Worm (Caenorhabditis elegans): ENCODE results near the gene nhl-2.
A peak's percentile ranks its signal among the peaks of the same experiment; 100 is the strongest.

Gene nhl-2

DNA sequence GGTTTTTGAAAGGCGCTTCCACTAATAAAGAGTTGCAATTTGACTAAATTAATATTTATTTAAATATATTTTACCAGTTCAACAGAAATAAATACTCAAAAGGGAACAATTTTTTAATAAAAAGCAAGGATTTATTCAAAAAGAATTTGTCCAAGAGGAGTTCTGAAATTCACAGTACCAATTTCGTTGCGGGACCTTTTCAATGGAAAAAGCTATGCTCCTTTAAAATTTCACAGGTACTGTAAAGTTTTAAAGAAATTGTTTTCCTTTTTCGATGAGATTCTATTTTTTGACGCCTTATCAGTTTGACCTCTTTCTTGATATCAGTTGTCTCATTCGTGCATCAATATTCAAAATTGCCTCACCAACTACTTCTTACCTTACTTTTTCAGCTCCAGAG is 1.4 kb upstream of the nhl-2 start, which contains the start of gene tag-340:
Gene tag-340 (plus strand): TSS at position 249 of the 400 bp plus-strand sequence.
- TF ChIP-seq aly-1 (tag; optimal IDR thresholded peaks at IDR 0.05) (no peak), tbx-37 (GFP tag; conservative IDR thresholded peaks at IDR 0.05) (no peak), ama-1 (optimal IDR thresholded peaks at IDR 0.05) (no peak), ceh-13 (GFP tag; optimal IDR thresholded peaks at IDR 0.05) (no peak), hmg-4 (GFP tag; optimal IDR thresholded peaks at IDR 0.05) (no peak), flt-1 (GFP tag; IDR thresholded peaks at IDR 0.05) (no peak), scrt-1 (GFP tag; IDR thresholded peaks at IDR 0.05) (no peak), sea-1 (GFP tag; conservative IDR thresholded peaks at IDR 0.05) (no peak), ceh-36 (tag; optimal IDR thresholded peaks at IDR 0.05) (no peak), tbx-11 (GFP tag; IDR thresholded peaks at IDR 0.05) (no peak), ets-7 (tag; optimal IDR thresholded peaks at IDR 0.05) (no peak), B0310.2 (tag; optimal IDR thresholded peaks at IDR 0.05) (no peak), hnd-1 (tag; optimal IDR thresholded peaks at IDR 0.05) (no peak), F13C5.2 (tag; optimal IDR thresholded peaks at IDR 0.05) (no peak), pes-1 (GFP tag; IDR thresholded peaks at IDR 0.05) (no peak), tra-4 (tag; optimal IDR thresholded peaks at IDR 0.05) (no peak), hmbx-1 (tag; optimal IDR thresholded peaks at IDR 0.05) (no peak)

DNA sequence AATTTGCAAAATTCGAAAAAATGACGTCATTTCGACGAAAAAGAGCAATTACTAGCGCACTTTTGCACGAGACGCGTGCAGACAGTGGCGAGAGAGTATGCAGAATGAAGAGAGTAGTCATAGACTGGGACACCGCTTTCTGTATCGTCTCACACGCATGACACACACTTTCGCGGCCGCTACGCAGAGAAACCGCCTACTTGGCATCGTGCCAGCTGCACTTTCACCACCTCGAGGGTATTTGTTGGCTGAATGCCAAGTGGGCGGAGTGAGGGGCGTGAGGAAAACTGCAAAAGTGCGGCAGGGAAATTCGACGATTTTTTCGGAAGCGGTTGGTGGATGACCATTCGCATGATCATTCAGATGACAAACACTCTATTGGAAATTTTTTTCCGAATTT is 843 bp upstream of the nhl-2 start:
- no peak for TF ChIP-seq hnd-1 (tag; optimal IDR thresholded peaks at IDR 0.05)
- TF ChIP-seq hmg-4 (GFP tag; optimal IDR thresholded peaks at IDR 0.05) = peak; percentile 91
- peak; percentile 5 for TF ChIP-seq ets-7 (tag; optimal IDR thresholded peaks at IDR 0.05)
- TF ChIP-seq B0310.2 (tag; optimal IDR thresholded peaks at IDR 0.05) = peak; percentile 19
- peak; percentile 55; the same call in 1 of the 2 replicates for TF ChIP-seq scrt-1 (GFP tag; IDR thresholded peaks at IDR 0.05)
- TF ChIP-seq ceh-13 (GFP tag; optimal IDR thresholded peaks at IDR 0.05) = no peak
- TF ChIP-seq tbx-37 (GFP tag; conservative IDR thresholded peaks at IDR 0.05) = no peak
- TF ChIP-seq sea-1 (GFP tag; conservative IDR thresholded peaks at IDR 0.05) = 0 out of 2 replicates have a peak, but pooled peaks have one; percentile 14
- TF ChIP-seq F13C5.2 (tag; optimal IDR thresholded peaks at IDR 0.05) = peak; percentile 87
- TF ChIP-seq ceh-36 (tag; optimal IDR thresholded peaks at IDR 0.05) = no peak
- no peak for TF ChIP-seq tra-4 (tag; optimal IDR thresholded peaks at IDR 0.05)

DNA sequence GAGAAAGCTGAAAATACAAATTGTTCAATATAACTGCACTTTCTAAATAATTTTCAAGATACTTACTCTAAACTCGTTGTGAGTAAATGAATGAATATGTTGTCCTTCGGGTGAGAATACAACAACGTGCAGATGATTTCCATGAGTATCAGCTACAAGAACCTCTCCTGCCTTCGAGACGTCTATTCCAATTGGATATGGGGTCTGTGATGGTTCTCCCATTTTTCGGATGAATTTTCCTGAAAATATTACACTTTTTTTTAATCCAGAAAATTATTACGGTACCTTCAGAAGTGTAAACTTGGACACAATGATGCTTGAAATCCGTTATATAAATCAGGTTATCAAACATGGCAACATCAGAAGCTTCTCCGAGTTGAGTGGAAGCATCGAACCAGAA is 3.6 kb downstream of the nhl-2 start:
- TF ChIP-seq aly-1 (tag; optimal IDR thresholded peaks at IDR 0.05) = no peak
- TF ChIP-seq pes-1 (GFP tag; IDR thresholded peaks at IDR 0.05) = no peak
- TF ChIP-seq ets-7 (tag; optimal IDR thresholded peaks at IDR 0.05) = no peak
- TF ChIP-seq tra-4 (tag; optimal IDR thresholded peaks at IDR 0.05) = no peak
- TF ChIP-seq F13C5.2 (tag; optimal IDR thresholded peaks at IDR 0.05) = no peak
- TF ChIP-seq B0310.2 (tag; optimal IDR thresholded peaks at IDR 0.05) = no peak
- TF ChIP-seq sea-1 (GFP tag; conservative IDR thresholded peaks at IDR 0.05) = no peak
- no peak for TF ChIP-seq flt-1 (GFP tag; IDR thresholded peaks at IDR 0.05)
- TF ChIP-seq hmg-4 (GFP tag; optimal IDR thresholded peaks at IDR 0.05) = no peak
- TF ChIP-seq ceh-36 (tag; optimal IDR thresholded peaks at IDR 0.05) = no peak
- TF ChIP-seq scrt-1 (GFP tag; IDR thresholded peaks at IDR 0.05) = no peak
- no peak for TF ChIP-seq hnd-1 (tag; optimal IDR thresholded peaks at IDR 0.05)
- no peak for TF ChIP-seq ceh-13 (GFP tag; optimal IDR thresholded peaks at IDR 0.05)

DNA sequence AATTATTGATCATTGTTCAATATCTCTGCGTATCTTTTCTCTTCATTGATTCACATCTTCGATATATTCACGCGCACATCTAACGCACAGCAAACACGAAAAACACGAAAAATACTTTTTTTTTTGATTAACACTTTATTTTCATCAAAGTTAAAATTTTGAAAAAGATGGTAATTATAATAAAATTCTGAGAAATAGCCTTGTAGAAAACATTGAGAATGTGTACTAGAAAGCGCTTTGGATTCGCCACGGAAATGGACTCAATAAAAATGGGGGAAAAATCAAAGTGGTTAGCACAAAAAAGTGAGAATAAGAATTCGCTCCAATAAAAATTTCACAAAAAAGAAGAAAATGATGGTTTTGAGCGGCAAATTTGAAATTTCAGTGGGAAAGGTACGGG is 5.3 kb downstream of the nhl-2 start, which contains the start of gene F26F4.6:
Gene F26F4.6 (minus strand): TSS at position 101 of the 400 bp plus-strand sequence.
- TF ChIP-seq hmg-4 (GFP tag; optimal IDR thresholded peaks at IDR 0.05) = no peak
- TF ChIP-seq hnd-1 (tag; optimal IDR thresholded peaks at IDR 0.05) = no peak
- no peak for TF ChIP-seq flt-1 (GFP tag; IDR thresholded peaks at IDR 0.05)
- no peak for TF ChIP-seq B0310.2 (tag; optimal IDR thresholded peaks at IDR 0.05)
- TF ChIP-seq ceh-13 (GFP tag; optimal IDR thresholded peaks at IDR 0.05) = no peak
- no peak for TF ChIP-seq F13C5.2 (tag; optimal IDR thresholded peaks at IDR 0.05)
- no peak for TF ChIP-seq aly-1 (tag; optimal IDR thresholded peaks at IDR 0.05)
- no peak for TF ChIP-seq hmbx-1 (tag; optimal IDR thresholded peaks at IDR 0.05)
- TF ChIP-seq pes-1 (GFP tag; IDR thresholded peaks at IDR 0.05) = no peak
- no peak for TF ChIP-seq tbx-11 (GFP tag; IDR thresholded peaks at IDR 0.05)
- TF ChIP-seq ets-7 (tag; optimal IDR thresholded peaks at IDR 0.05) = no peak
- TF ChIP-seq scrt-1 (GFP tag; IDR thresholded peaks at IDR 0.05) = no peak
- no peak for TF ChIP-seq sea-1 (GFP tag; conservative IDR thresholded peaks at IDR 0.05)
- no peak for TF ChIP-seq ceh-36 (tag; optimal IDR thresholded peaks at IDR 0.05)
- no peak for TF ChIP-seq tbx-37 (GFP tag; conservative IDR thresholded peaks at IDR 0.05)
- no peak for TF ChIP-seq tra-4 (tag; optimal IDR thresholded peaks at IDR 0.05)
- no peak for TF ChIP-seq ama-1 (optimal IDR thresholded peaks at IDR 0.05)

DNA sequence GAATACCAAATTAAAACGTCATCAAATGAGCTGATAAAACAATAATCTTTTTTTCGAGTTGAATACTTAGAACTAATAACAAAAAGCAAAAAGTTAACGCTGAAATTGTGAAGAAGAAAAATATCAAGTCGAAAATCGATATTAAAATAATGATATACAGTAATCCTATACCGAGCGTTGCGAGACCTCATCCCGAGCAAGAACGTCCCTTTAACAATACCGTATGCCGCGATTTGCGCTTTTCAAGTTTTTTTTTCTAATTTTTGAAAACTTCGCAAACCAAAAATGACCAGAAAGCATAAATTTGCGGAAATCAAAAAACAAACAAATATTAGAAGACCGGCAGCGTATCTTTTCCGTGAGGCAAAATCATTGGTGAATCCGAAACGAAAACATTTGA is 7.9 kb downstream of the nhl-2 start, which contains the start of gene F26F4.5:
Gene F26F4.5 (minus strand): TSS at position 256 of the 400 bp plus-strand sequence.
- TF ChIP-seq hmg-4 (GFP tag; optimal IDR thresholded peaks at IDR 0.05) = no peak
- no peak for TF ChIP-seq F13C5.2 (tag; optimal IDR thresholded peaks at IDR 0.05)
- no peak for TF ChIP-seq ceh-13 (GFP tag; optimal IDR thresholded peaks at IDR 0.05)
- no peak for TF ChIP-seq tbx-37 (GFP tag; conservative IDR thresholded peaks at IDR 0.05)
- no peak for TF ChIP-seq sea-1 (GFP tag; conservative IDR thresholded peaks at IDR 0.05)
- TF ChIP-seq tbx-11 (GFP tag; IDR thresholded peaks at IDR 0.05) = no peak
- no peak for TF ChIP-seq hnd-1 (tag; optimal IDR thresholded peaks at IDR 0.05)
- no peak for TF ChIP-seq scrt-1 (GFP tag; IDR thresholded peaks at IDR 0.05)
- no peak for TF ChIP-seq hmbx-1 (tag; optimal IDR thresholded peaks at IDR 0.05)
- no peak for TF ChIP-seq flt-1 (GFP tag; IDR thresholded peaks at IDR 0.05)
- no peak for TF ChIP-seq aly-1 (tag; optimal IDR thresholded peaks at IDR 0.05)
- no peak for TF ChIP-seq pes-1 (GFP tag; IDR thresholded peaks at IDR 0.05)
- no peak for TF ChIP-seq ceh-36 (tag; optimal IDR thresholded peaks at IDR 0.05)
- TF ChIP-seq B0310.2 (tag; optimal IDR thresholded peaks at IDR 0.05) = no peak
- TF ChIP-seq tra-4 (tag; optimal IDR thresholded peaks at IDR 0.05) = no peak

DNA sequence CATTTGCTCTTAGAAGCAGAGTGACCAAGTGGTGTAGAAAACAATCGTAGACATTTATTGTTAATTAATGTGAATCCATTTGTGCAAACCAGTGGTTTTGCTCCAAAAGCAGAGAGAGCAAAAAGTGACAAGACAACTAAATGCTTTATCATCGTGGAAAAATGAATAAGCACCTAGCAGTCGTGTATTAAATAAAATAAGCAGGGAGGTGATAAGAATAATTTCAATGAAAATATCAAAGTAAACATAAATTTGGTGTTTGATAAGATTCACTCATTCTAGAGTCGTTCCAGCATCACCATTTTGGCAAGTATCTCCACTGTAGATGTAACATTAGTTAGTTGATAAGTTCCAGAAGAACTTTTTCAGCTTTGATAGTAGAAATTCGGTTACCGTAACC is 11.6 kb downstream of the nhl-2 start, which contains the start of gene clec-6:
Gene clec-6 (minus strand): TSS at position 154 of the 400 bp plus-strand sequence.
- TF ChIP-seq aly-1 (tag; optimal IDR thresholded peaks at IDR 0.05) (no peak), B0310.2 (tag; optimal IDR thresholded peaks at IDR 0.05) (no peak), tra-4 (tag; optimal IDR thresholded peaks at IDR 0.05) (no peak), hmbx-1 (tag; optimal IDR thresholded peaks at IDR 0.05) (no peak), F13C5.2 (tag; optimal IDR thresholded peaks at IDR 0.05) (no peak), sea-1 (GFP tag; conservative IDR thresholded peaks at IDR 0.05) (no peak), ama-1 (optimal IDR thresholded peaks at IDR 0.05) (no peak), ceh-36 (tag; optimal IDR thresholded peaks at IDR 0.05) (no peak), pes-1 (GFP tag; IDR thresholded peaks at IDR 0.05) (no peak), tbx-11 (GFP tag; IDR thresholded peaks at IDR 0.05) (no peak), ets-7 (tag; optimal IDR thresholded peaks at IDR 0.05) (no peak), ceh-13 (GFP tag; optimal IDR thresholded peaks at IDR 0.05) (no peak), tbx-37 (GFP tag; conservative IDR thresholded peaks at IDR 0.05) (no peak), scrt-1 (GFP tag; IDR thresholded peaks at IDR 0.05) (no peak), hnd-1 (tag; optimal IDR thresholded peaks at IDR 0.05) (no peak), hmg-4 (GFP tag; optimal IDR thresholded peaks at IDR 0.05) (no peak), flt-1 (GFP tag; IDR thresholded peaks at IDR 0.05) (no peak)
